Worm (Caenorhabditis elegans) whole organism, young adult: Measurements from ENCODE around the gene egl-45.

Experiments used
- B0261.1 ChIP-seq: sonication (generic microtip); optimal IDR thresholded peaks from 2 replicates; lab custom pipeline; 2016; ENCODE audit warnings: mild to moderate bottlenecking, missing genetic modification characterization, moderate library complexity, missing compliant biosample characterization
- F10E7.11 ChIP-seq: sonication (generic microtip); optimal IDR thresholded peaks from 2 replicates; lab custom pipeline; 2017; ENCODE audit warnings: mild to moderate bottlenecking, missing genetic modification characterization, moderate library complexity, missing compliant biosample characterization
- F23B12.7 ChIP-seq: sonication (generic microtip); optimal IDR thresholded peaks from 2 replicates; lab custom pipeline; 2017; ENCODE audit warnings: missing genetic modification characterization, mild to moderate bottlenecking, missing compliant biosample characterization, antibody characterized with exemption, moderate library complexity; ENCODE audit not compliant: insufficient read depth
- F33H1.4 ChIP-seq: fragments of 200-800 bp; sonication (Bioruptor generic); IDR thresholded peaks from 2 replicates; pipeline ENCODE4 v1.3.6; 2022; ENCODE audit warnings: missing genetic modification reagents, missing genetic modification characterization, missing compliant biosample characterization
- F37B4.10 ChIP-seq: fragments of 200-800 bp; sonication (Bioruptor generic); IDR thresholded peaks from 2 replicates; pipeline ENCODE4 v1.3.6; 2022; ENCODE audit warnings: missing genetic modification characterization, missing compliant biosample characterization
- F57C9.4 ChIP-seq: sonication (generic microtip); optimal IDR thresholded peaks from 2 replicates; lab custom pipeline; 2017; ENCODE audit warnings: mild to moderate bottlenecking, missing genetic modification characterization, missing compliant biosample characterization
- T26A5.8 ChIP-seq: sonication (generic microtip); optimal IDR thresholded peaks from 2 replicates; lab custom pipeline; 2016; ENCODE audit warnings: missing genetic modification characterization, missing compliant biosample characterization
- Y67H2A.10 ChIP-seq: fragments of 200-800 bp; sonication (Bioruptor generic); conservative IDR thresholded peaks from 2 replicates; pipeline ENCODE4 v1.3.6; 2022; ENCODE audit warnings: missing genetic modification reagents, missing genetic modification characterization, missing compliant biosample characterization
- ZK185.1 ChIP-seq: sonication (generic microtip); optimal IDR thresholded peaks from 2 replicates; lab custom pipeline; 2016; ENCODE audit warnings: mild to moderate bottlenecking, missing genetic modification characterization, missing compliant biosample characterization; ENCODE audit not compliant: poor library complexity, severe bottlenecking
- akir-1 ChIP-seq: fragments of 200-800 bp; sonication (Bioruptor generic); optimal IDR thresholded peaks from 2 replicates; lab custom pipeline; 2018; ENCODE audit warnings: mild to moderate bottlenecking, missing genetic modification characterization, moderate library complexity, missing compliant biosample characterization
- atf-7 ChIP-seq: sonication (generic microtip); optimal IDR thresholded peaks from 2 replicates; lab custom pipeline; 2017; ENCODE audit warnings: mild to moderate bottlenecking, missing genetic modification characterization, missing compliant biosample characterization
- athp-1 ChIP-seq: sonication (generic microtip); optimal IDR thresholded peaks from 2 replicates; lab custom pipeline; 2017; ENCODE audit warnings: mild to moderate bottlenecking, missing genetic modification characterization, missing compliant biosample characterization
- attf-3 ChIP-seq: fragments of 200-800 bp; sonication (Bioruptor generic); conservative IDR thresholded peaks from 2 replicates; pipeline ENCODE4 v1.3.6; 2022; ENCODE audit warnings: missing genetic modification reagents, missing genetic modification characterization, missing compliant biosample characterization
- attf-5 ChIP-seq: fragments of 200-800 bp; sonication (Bioruptor generic); optimal IDR thresholded peaks from 2 replicates; lab custom pipeline; 2018; ENCODE audit warnings: mild to moderate bottlenecking, missing genetic modification characterization, missing compliant biosample characterization
- attf-6 ChIP-seq: fragments of 200-800 bp; sonication (Bioruptor generic); IDR thresholded peaks from 2 replicates; pipeline ENCODE4 v1.3.6; 2022; ENCODE audit warnings: missing genetic modification reagents, missing genetic modification characterization, missing compliant biosample characterization
- cebp-1 ChIP-seq, 2 experiments: fragments of 200-800 bp in 1 of 2; sonication (Bioruptor generic) in 1 of 2; sonication (generic microtip) in 1 of 2; IDR thresholded peaks in 1 of 2; optimal IDR thresholded peaks in 1 of 2; 2 replicates each; pipeline versions ENCODE4 v1.3.6 to Lab custom; 2017 to 2022; ENCODE audit warnings: missing compliant biosample characterization in 2 of 2, missing genetic modification characterization in 2 of 2, mild to moderate bottlenecking in 1 of 2, missing genetic modification reagents in 1 of 2, moderate library complexity in 1 of 2
- ceh-40 ChIP-seq: fragments of 200-800 bp; sonication (Bioruptor generic); IDR thresholded peaks from 2 replicates; pipeline ENCODE4 v1.3.6; 2022; ENCODE audit warnings: missing genetic modification characterization, missing compliant biosample characterization
- dox-1 ChIP-seq: fragments of 200-800 bp; sonication (Bioruptor generic); IDR thresholded peaks from 2 replicates; pipeline ENCODE4 v1.3.6; 2022; ENCODE audit warnings: missing genetic modification reagents, missing genetic modification characterization, missing compliant biosample characterization
- efl-1 ChIP-seq: fragments of 150-350 bp; optimal IDR thresholded peaks from 2 replicates; lab custom pipeline; 2014; ENCODE audit warnings: missing biosample characterization, missing genetic modification reagents, missing genetic modification characterization
- hlh-26 ChIP-seq: fragments of 200-800 bp; sonication (Bioruptor generic); conservative IDR thresholded peaks from 2 replicates; pipeline ENCODE4 v1.3.6; 2022; ENCODE audit warnings: missing genetic modification reagents, missing genetic modification characterization, missing compliant biosample characterization
- hmg-1.2 ChIP-seq: fragments of 200-800 bp; sonication (Bioruptor generic); IDR thresholded peaks from 2 replicates; pipeline ENCODE4 v1.3.6; 2022; ENCODE audit warnings: missing genetic modification reagents, missing genetic modification characterization, missing compliant biosample characterization
- lag-1 ChIP-seq: fragments of 200-800 bp; sonication (Bioruptor generic); IDR thresholded peaks from 2 replicates; pipeline ENCODE4 v1.3.6; 2022; ENCODE audit warnings: missing genetic modification reagents, missing genetic modification characterization, missing compliant biosample characterization
- let-607 ChIP-seq, 2 experiments: fragments of 200-800 bp in 1 of 2; sonication (Bioruptor generic) in 1 of 2; sonication (generic microtip) in 1 of 2; optimal IDR thresholded peaks; 2 replicates each; lab custom pipeline; 2016 to 2018; ENCODE audit warnings: mild to moderate bottlenecking in 2 of 2, missing compliant biosample characterization in 2 of 2, missing genetic modification characterization in 2 of 2, moderate library complexity in 2 of 2, missing genotype in 1 of 2
- lin-26 ChIP-seq: fragments of 200-800 bp; sonication (Bioruptor generic); IDR thresholded peaks from 2 replicates; pipeline ENCODE4 v1.3.6; 2022; ENCODE audit warnings: missing genetic modification reagents, missing genetic modification characterization, missing compliant biosample characterization
- lin-35 ChIP-seq, 3 experiments: fragments of 150-350 bp in 2 of 3; sonication (generic microtip) in 1 of 3; optimal IDR thresholded peaks; 2 replicates each; lab custom pipeline; 2014 to 2018; ENCODE audit warnings: missing biosample characterization in 3 of 3, missing genetic modification characterization in 3 of 3, missing genetic modification reagents in 3 of 3
- madf-6 ChIP-seq: fragments of 200-800 bp; sonication (Bioruptor generic); IDR thresholded peaks from 2 replicates; pipeline ENCODE4 v1.3.6; 2022; ENCODE audit warnings: missing genetic modification reagents, missing genetic modification characterization, missing compliant biosample characterization
- mel-28 ChIP-seq: sonication (generic microtip); optimal IDR thresholded peaks from 2 replicates; lab custom pipeline; 2016; ENCODE audit warnings: borderline replicate concordance, mild to moderate bottlenecking, missing genetic modification characterization, missing compliant biosample characterization
- nfya-2 ChIP-seq: fragments of 200-800 bp; sonication (Bioruptor generic); IDR thresholded peaks from 2 replicates; pipeline ENCODE4 v1.3.6; 2022; ENCODE audit warnings: missing genetic modification reagents, missing genetic modification characterization, missing compliant biosample characterization
- nfyb-1 ChIP-seq: fragments of 200-800 bp; sonication (Bioruptor generic); IDR thresholded peaks from 2 replicates; pipeline ENCODE4 v1.3.6; 2022; ENCODE audit warnings: missing genetic modification reagents, missing genetic modification characterization, missing compliant biosample characterization
- nhr-179 ChIP-seq: sonication (generic microtip); optimal IDR thresholded peaks from 2 replicates; lab custom pipeline; 2016; ENCODE audit warnings: mild to moderate bottlenecking, missing genetic modification characterization, missing compliant biosample characterization
- nhr-27 ChIP-seq: fragments of 200-800 bp; sonication (Bioruptor generic); optimal IDR thresholded peaks from 2 replicates; lab custom pipeline; 2018; ENCODE audit warnings: mild to moderate bottlenecking, missing genetic modification characterization, moderate library complexity, missing compliant biosample characterization
- repo-1 ChIP-seq: sonication (generic microtip); optimal IDR thresholded peaks from 2 replicates; lab custom pipeline; 2017; ENCODE audit warnings: mild to moderate bottlenecking, missing genetic modification characterization, missing compliant biosample characterization
- snpc-1.1 ChIP-seq: sonication (generic microtip); optimal IDR thresholded peaks from 2 replicates; lab custom pipeline; 2017; ENCODE audit warnings: missing genetic modification characterization, mild to moderate bottlenecking, missing compliant biosample characterization, antibody characterized with exemption, moderate library complexity, missing genotype, missing genetic modification reagents; ENCODE audit not compliant: insufficient read depth
- snpc-4 ChIP-seq, 5 experiments: fragments of 150-350 bp in 1 of 5; sonication (generic microtip) in 4 of 5; optimal IDR thresholded peaks; 2 replicates each; lab custom pipeline; 2014 to 2018; ENCODE audit warnings: missing genetic modification characterization in 5 of 5, missing biosample characterization in 3 of 5, antibody characterized with exemption in 2 of 5, mild to moderate bottlenecking in 2 of 5, missing compliant biosample characterization in 2 of 5, missing genotype in 2 of 5, moderate library complexity in 2 of 5, missing genetic modification reagents in 1 of 5
- ztf-26 ChIP-seq: sonication (generic microtip); optimal IDR thresholded peaks from 2 replicates; lab custom pipeline; 2017; ENCODE audit warnings: missing genetic modification characterization, missing compliant biosample characterization
- ztf-28 ChIP-seq: fragments of 200-800 bp; sonication (Bioruptor generic); IDR thresholded peaks from 2 replicates; pipeline ENCODE4 v1.3.6; 2022; ENCODE audit warnings: missing genetic modification reagents, missing genetic modification characterization, missing compliant biosample characterization

Gene egl-45

ce11 chrIII:7828576-7829461 is at the start of gene egl-45, which contains the start of gene kcmf-1:
Gene egl-45, minus strand, starts transcription at chrIII:7828626.
Gene kcmf-1, plus strand, starts transcription at chrIII:7829411.
- TF ChIP-seq madf-6 (GFP tag; lab: Robert Waterston, UW): peak; percentile 15; the same call in 1 of the 2 replicates
- TF ChIP-seq atf-7 (tag; lab: Kevin White, UChicago): no peak
- TF ChIP-seq let-607 (tag; optimal IDR thresholded peaks at IDR 0.05; lab: Kevin White, UChicago): no peak
- peak; percentile 8 for TF ChIP-seq efl-1
- TF ChIP-seq hmg-1.2 (GFP tag; lab: Robert Waterston, UW): no peak; the same call in 1 of the 2 replicates
- no peak for TF ChIP-seq F57C9.4 (tag; lab: Kevin White, UChicago)
- TF ChIP-seq B0261.1 (tag; lab: Kevin White, UChicago): no peak
- TF ChIP-seq lag-1 (GFP tag; lab: Robert Waterston, UW): no peak
- no peak for TF ChIP-seq cebp-1 (GFP tag; IDR thresholded peaks at IDR 0.05; lab: Robert Waterston, UW)
- TF ChIP-seq cebp-1 (tag; optimal IDR thresholded peaks at IDR 0.05; lab: Kevin White, UChicago): no peak
- TF ChIP-seq F33H1.4 (GFP tag; lab: Robert Waterston, UW): peak; percentile 81
- TF ChIP-seq lin-35 (GFP tag; optimal IDR thresholded peaks at IDR 0.05; lab: Kevin White, UChicago): peak in 1 of 3 experiments; percentile 3
- no peak for TF ChIP-seq attf-6 (GFP tag; lab: Robert Waterston, UW)
- TF ChIP-seq attf-5: peak; percentile 44
- no peak for TF ChIP-seq Y67H2A.10 (GFP tag; lab: Robert Waterston, UW)

- no peak for TF ChIP-seq snpc-4 (GFP tag; optimal IDR thresholded peaks at IDR 0.05; lab: Kevin White, UChicago)
- TF ChIP-seq snpc-4 (tag; optimal IDR thresholded peaks at IDR 0.05; lab: Kevin White, UChicago): no peak
- no peak for TF ChIP-seq atf-7 (tag; lab: Kevin White, UChicago)
- TF ChIP-seq F10E7.11 (tag; lab: Kevin White, UChicago): no peak
- no peak for TF ChIP-seq hlh-26
- TF ChIP-seq akir-1 (GFP tag; lab: Kevin White, UChicago): no peak
- TF ChIP-seq nhr-179 (tag; lab: Kevin White, UChicago): no peak
- no peak for TF ChIP-seq nhr-27
- no peak for TF ChIP-seq ceh-40 (GFP tag; lab: Robert Waterston, UW)
- no peak for TF ChIP-seq B0261.1 (tag; lab: Kevin White, UChicago)
- TF ChIP-seq T26A5.8: no peak
- TF ChIP-seq dox-1 (GFP tag; lab: Robert Waterston, UW): no peak
- no peak for TF ChIP-seq mel-28
- TF ChIP-seq attf-3 (GFP tag; lab: Robert Waterston, UW): no peak
- TF ChIP-seq athp-1 (tag; lab: Kevin White, UChicago): no peak
- TF ChIP-seq lin-35 (GFP tag; optimal IDR thresholded peaks at IDR 0.05; lab: Kevin White, UChicago): no peak
- TF ChIP-seq ztf-26: no peak
- TF ChIP-seq lin-26 (GFP tag; lab: Robert Waterston, UW): no peak
- no peak for TF ChIP-seq F23B12.7 (tag; lab: Kevin White, UChicago)
- no peak for TF ChIP-seq snpc-1.1
- TF ChIP-seq, all 124 proteins: peak for 0
Observed at ce11 chrIII:7877090-7877489, 48.7 kb upstream of the egl-45 start.

- no peak for TF ChIP-seq nfya-2
- TF ChIP-seq ZK185.1 (tag; lab: Kevin White, UChicago): no peak
- no peak for TF ChIP-seq ztf-28
- no peak for TF ChIP-seq nfyb-1
- TF ChIP-seq F37B4.10 (GFP tag; lab: Robert Waterston, UW): no peak
- TF ChIP-seq repo-1: no peak
- TF ChIP-seq, all 124 proteins: peak for 0
Observed at ce11 chrIII:7873481-7873880, 45.1 kb upstream of the egl-45 start, which contains the start of gene tyr-1. Gene tyr-1, plus strand, starts transcription at chrIII:7873781.
